Worm (Caenorhabditis elegans): Measurements from ENCODE around the gene oxy-4.

DNA sequence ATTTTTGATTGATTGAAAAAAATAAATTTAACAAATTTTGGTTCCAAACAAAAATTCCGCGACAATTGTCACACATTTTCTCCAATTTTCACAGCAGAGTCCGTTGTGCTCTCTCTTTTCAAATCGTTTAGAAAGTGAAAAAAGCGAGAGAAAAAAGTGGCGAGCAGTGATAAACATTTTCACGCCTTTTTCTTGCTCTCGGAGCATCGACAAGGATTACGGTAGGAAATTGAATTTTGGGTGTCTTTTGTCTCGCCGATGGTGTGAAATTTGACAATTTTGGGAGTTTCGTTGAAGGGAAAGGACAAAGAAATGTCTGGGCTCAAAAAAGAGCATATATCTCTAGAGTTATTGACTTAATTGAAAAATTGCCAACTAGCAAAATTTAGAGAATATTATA is 24.1 kb downstream of the oxy-4 start:
- TF ChIP-seq ceh-13 (GFP tag; optimal IDR thresholded peaks at IDR 0.05), result no peak
- TF ChIP-seq F13C5.2 (tag; optimal IDR thresholded peaks at IDR 0.05), result no peak
- no peak for TF ChIP-seq aly-1 (tag; optimal IDR thresholded peaks at IDR 0.05)
- TF ChIP-seq ama-1 (optimal IDR thresholded peaks at IDR 0.05), result no peak
- TF ChIP-seq hmg-4 (GFP tag; optimal IDR thresholded peaks at IDR 0.05), result no peak
- no peak for TF ChIP-seq sea-1 (GFP tag; conservative IDR thresholded peaks at IDR 0.05)
- TF ChIP-seq hmbx-1 (tag; optimal IDR thresholded peaks at IDR 0.05), result no peak
- TF ChIP-seq ets-7 (tag; optimal IDR thresholded peaks at IDR 0.05), result no peak
- TF ChIP-seq B0310.2 (tag; optimal IDR thresholded peaks at IDR 0.05), result no peak
- no peak for TF ChIP-seq hnd-1 (tag; optimal IDR thresholded peaks at IDR 0.05)
